Worm (Caenorhabditis elegans) whole organism, L4 larva: Measurements from ENCODE around the gene C29E4.13.

Source experiments
- D1046.2 ChIP-seq: fragments of 200-800 bp; sonication (Bioruptor generic); IDR thresholded peaks from 2 replicates; pipeline ENCODE4 v1.3.6; 2022; ENCODE audit warnings: missing genetic modification characterization, missing compliant biosample characterization
- F10B5.3 ChIP-seq: sonication (generic microtip); optimal IDR thresholded peaks from 2 replicates; lab custom pipeline; 2016; ENCODE audit warnings: mild to moderate bottlenecking, missing genetic modification characterization, missing compliant biosample characterization
- F44E2.7 ChIP-seq: fragments of 200-800 bp; sonication (Bioruptor generic); IDR thresholded peaks from 2 replicates; pipeline ENCODE4 v2.1.2; 2022; ENCODE audit warnings: missing genetic modification characterization, missing compliant biosample characterization
- F49E8.2 ChIP-seq: sonication (generic microtip); optimal IDR thresholded peaks from 2 replicates; lab custom pipeline; 2016; ENCODE audit warnings: missing compliant biosample characterization, mild to moderate bottlenecking, missing genetic modification characterization, borderline replicate concordance
- R02D3.7 ChIP-seq: fragments of 150-350 bp; sonication (generic microtip); optimal IDR thresholded peaks from 3 replicates; lab custom pipeline; 2014; ENCODE audit warnings: missing biosample characterization, missing genetic modification characterization
- T20F7.1 ChIP-seq: fragments of 200-800 bp; sonication (Bioruptor generic); optimal IDR thresholded peaks from 2 replicates; lab custom pipeline; 2018; ENCODE audit warnings: mild to moderate bottlenecking, missing genetic modification characterization, missing compliant biosample characterization
- T26A8.4 ChIP-seq: fragments of 200-800 bp; sonication (Bioruptor generic); IDR thresholded peaks from 2 replicates; pipeline ENCODE4 v1.3.6; 2022; ENCODE audit warnings: missing genetic modification characterization, missing compliant biosample characterization
- Y48G9A.11 ChIP-seq: fragments of 200-800 bp; sonication (Bioruptor generic); IDR thresholded peaks from 2 replicates; pipeline ENCODE4 v1.3.6; 2022; ENCODE audit warnings: missing genetic modification reagents, missing genetic modification characterization, missing compliant biosample characterization
- ZK546.5 ChIP-seq, 2 experiments: sonication (generic microtip); optimal IDR thresholded peaks; 2 replicates each; lab custom pipeline; 2017; ENCODE audit warnings: missing biosample characterization in 2 of 2, missing genetic modification characterization in 2 of 2
- aha-1 ChIP-seq: fragments of 150-350 bp; peaks from one replicate; lab custom pipeline; 2014; ENCODE audit warnings: missing biosample characterization, missing genetic modification characterization
- arid-1 ChIP-seq: fragments of 200-800 bp; sonication (Bioruptor generic); conservative IDR thresholded peaks from 2 replicates; pipeline ENCODE4 v1.3.6; 2022; ENCODE audit warnings: missing genetic modification reagents, missing genetic modification characterization, missing compliant biosample characterization
- attf-4 ChIP-seq: sonication (generic microtip); optimal IDR thresholded peaks from 3 replicates; lab custom pipeline; 2017; ENCODE audit warnings: missing biosample characterization, missing genetic modification characterization
- ceh-20 ChIP-seq: fragments of 200-800 bp; sonication (Bioruptor generic); IDR thresholded peaks from 2 replicates; pipeline ENCODE4 v1.3.6; 2022; ENCODE audit warnings: missing genetic modification reagents, missing genetic modification characterization, missing compliant biosample characterization
- ceh-28 ChIP-seq: fragments of 150-350 bp; optimal IDR thresholded peaks from 2 replicates; lab custom pipeline; 2014; ENCODE audit warnings: missing biosample characterization, missing genetic modification reagents, missing genetic modification characterization
- cey-2 ChIP-seq: sonication (generic microtip); optimal IDR thresholded peaks from 3 replicates; lab custom pipeline; 2017; ENCODE audit warnings: missing genetic modification characterization, mild to moderate bottlenecking, missing compliant biosample characterization, antibody characterized with exemption, borderline replicate concordance; ENCODE audit not compliant: insufficient read depth
- daf-12 ChIP-seq: fragments of 150-350 bp; optimal IDR thresholded peaks from 2 replicates; lab custom pipeline; 2014; ENCODE audit warnings: missing biosample characterization, missing genetic modification reagents, missing genetic modification characterization
- daf-8 ChIP-seq: fragments of 200-800 bp; sonication (Bioruptor generic); IDR thresholded peaks from 2 replicates; pipeline ENCODE4 v1.3.6; 2022; ENCODE audit warnings: missing genetic modification characterization, missing compliant biosample characterization
- dmd-9 ChIP-seq: fragments of 200-800 bp; sonication (Bioruptor generic); IDR thresholded peaks from 2 replicates; pipeline ENCODE4 v1.3.6; 2022; ENCODE audit warnings: missing genetic modification reagents, missing genetic modification characterization, missing compliant biosample characterization
- dpl-1 ChIP-seq: fragments of 150-350 bp; optimal IDR thresholded peaks from 2 replicates; lab custom pipeline; 2014; ENCODE audit warnings: missing biosample characterization, missing genetic modification reagents, missing genetic modification characterization
- egl-27 ChIP-seq: sonication (generic microtip); optimal IDR thresholded peaks from 3 replicates; lab custom pipeline; 2017; ENCODE audit warnings: missing biosample characterization, missing genetic modification reagents, missing genetic modification characterization
- egl-43 ChIP-seq: fragments of 200-800 bp; sonication (Bioruptor generic); IDR thresholded peaks from 2 replicates; pipeline ENCODE4 v1.3.6; 2022; ENCODE audit warnings: missing genetic modification reagents, missing genetic modification characterization, missing compliant biosample characterization
- fos-1 ChIP-seq: fragments of 150-350 bp; optimal IDR thresholded peaks from 2 replicates; lab custom pipeline; 2014; ENCODE audit warnings: missing biosample characterization, missing genetic modification characterization
- gei-8 ChIP-seq: fragments of 200-800 bp; sonication (Bioruptor generic); optimal IDR thresholded peaks from 2 replicates; lab custom pipeline; 2018; ENCODE audit warnings: mild to moderate bottlenecking, missing genetic modification characterization, missing compliant biosample characterization
- hlh-11 ChIP-seq: fragments of 200-800 bp; sonication (Bioruptor generic); optimal IDR thresholded peaks from 2 replicates; lab custom pipeline; 2018; ENCODE audit warnings: mild to moderate bottlenecking, missing genetic modification characterization, missing compliant biosample characterization
- hlh-30 ChIP-seq: sonication (generic microtip); optimal IDR thresholded peaks from 2 replicates; lab custom pipeline; 2017; ENCODE audit warnings: antibody characterized with exemption, mild to moderate bottlenecking, missing genetic modification characterization, missing compliant biosample characterization; ENCODE audit not compliant: insufficient read depth
- madf-9 ChIP-seq: fragments of 200-800 bp; sonication (Bioruptor generic); conservative IDR thresholded peaks from 2 replicates; pipeline ENCODE4 v1.3.6; 2022; ENCODE audit warnings: missing genetic modification reagents, missing genetic modification characterization, missing compliant biosample characterization
- mdl-1 ChIP-seq, 2 experiments: fragments of 150-350 bp in 1 of 2; sonication (generic microtip) in 1 of 2; optimal IDR thresholded peaks; 2 replicates each; lab custom pipeline; 2014 to 2017; ENCODE audit warnings: missing biosample characterization in 2 of 2, missing genetic modification characterization in 2 of 2
- mxl-2 ChIP-seq: fragments of 200-800 bp; sonication (Bioruptor generic); conservative IDR thresholded peaks from 2 replicates; pipeline ENCODE4 v1.3.6; 2022; ENCODE audit warnings: missing genetic modification reagents, missing genetic modification characterization, missing compliant biosample characterization
- nhr-41 ChIP-seq: fragments of 200-800 bp; sonication (Bioruptor generic); IDR thresholded peaks from 2 replicates; pipeline ENCODE4 v1.3.6; 2022; ENCODE audit warnings: missing genetic modification reagents, missing genetic modification characterization, missing compliant biosample characterization
- nhr-48 ChIP-seq: sonication (generic microtip); optimal IDR thresholded peaks from 2 replicates; lab custom pipeline; 2016; ENCODE audit warnings: mild to moderate bottlenecking, missing genetic modification characterization, missing compliant biosample characterization
- nhr-76 ChIP-seq: fragments of 150-350 bp; optimal IDR thresholded peaks from 2 replicates; lab custom pipeline; 2014; ENCODE audit warnings: missing biosample characterization, missing genetic modification characterization
- saeg-2 ChIP-seq: fragments of 200-800 bp; sonication (Bioruptor generic); IDR thresholded peaks from 2 replicates; pipeline ENCODE4 v1.3.6; 2022; ENCODE audit warnings: missing genetic modification reagents, missing genetic modification characterization, missing compliant biosample characterization
- snpc-1.2 ChIP-seq: fragments of 200-800 bp; sonication (Bioruptor generic); IDR thresholded peaks from 2 replicates; pipeline ENCODE4 v1.3.6; 2022; ENCODE audit warnings: missing genetic modification reagents, missing genetic modification characterization, missing compliant biosample characterization
- tag-97 ChIP-seq: fragments of 200-800 bp; sonication (Bioruptor generic); IDR thresholded peaks from 2 replicates; pipeline ENCODE4 v1.3.6; 2022; ENCODE audit warnings: missing genetic modification characterization, missing compliant biosample characterization
- unc-130 ChIP-seq: sonication (generic microtip); optimal IDR thresholded peaks from 2 replicates; lab custom pipeline; 2016; ENCODE audit warnings: missing genetic modification reagents, missing genetic modification characterization, missing compliant biosample characterization
- unc-62 ChIP-seq, 3 experiments: fragments of 150-350 bp in 1 of 3; sonication (generic microtip); optimal IDR thresholded peaks in 2 of 3; peaks in 1 of 3; 1 replicate in 1 of 3; 2 replicates in 2 of 3; lab custom pipeline; 2014 to 2017; ENCODE audit warnings: missing biosample characterization in 3 of 3, missing genetic modification characterization in 3 of 3, missing genetic modification reagents in 3 of 3, missing genotype in 1 of 3
- zfp-2 ChIP-seq: sonication (generic microtip); optimal IDR thresholded peaks from 2 replicates; lab custom pipeline; 2016; ENCODE audit warnings: mild to moderate bottlenecking, missing genetic modification characterization, missing compliant biosample characterization
- zip-2 ChIP-seq: fragments of 150-350 bp; optimal IDR thresholded peaks from 2 replicates; lab custom pipeline; 2014; ENCODE audit warnings: missing biosample characterization, missing genetic modification characterization

Gene C29E4.13

ce11 chrIII:7897733-7898132 is 30.8 kb downstream of the C29E4.13 start (continued):
- TF ChIP-seq hlh-30 (tag; lab: Kevin White, UChicago) (peak; percentile 33), cey-2 (tag; lab: Kevin White, UChicago) (peak; percentile 5), madf-9 (no peak), daf-12 (tag; lab: Kevin White, UChicago) (no peak)

ce11 chrIII:7896925-7897324 is 31.6 kb downstream of the C29E4.13 start, which contains the start of gene ZK688.10:
ZK688.10 (minus strand) TSS chrIII:7897025.
- peak; percentile 12 for TF ChIP-seq aha-1 (tag; lab: Kevin White, UChicago)
- no peak for TF ChIP-seq ceh-20

- TF ChIP-seq nhr-76 (tag; lab: Kevin White, UChicago) (no peak), ceh-28 (tag; lab: Kevin White, UChicago) (no peak), D1046.2 (GFP tag; lab: Robert Waterston, UW) (no peak), ZK546.5 (tag; optimal IDR thresholded peaks at IDR 0.05; lab: Kevin White, UChicago) (no peak), T26A8.4 (GFP tag; lab: Robert Waterston, UW) (no peak), tag-97 (GFP tag; lab: Robert Waterston, UW) (no peak)
Observed at ce11 chrIII:7894724-7895123, 33.8 kb downstream of the C29E4.13 start, which contains the start of gene ZK688.4. ZK688.4 (plus strand) TSS chrIII:7895024.

DNA sequence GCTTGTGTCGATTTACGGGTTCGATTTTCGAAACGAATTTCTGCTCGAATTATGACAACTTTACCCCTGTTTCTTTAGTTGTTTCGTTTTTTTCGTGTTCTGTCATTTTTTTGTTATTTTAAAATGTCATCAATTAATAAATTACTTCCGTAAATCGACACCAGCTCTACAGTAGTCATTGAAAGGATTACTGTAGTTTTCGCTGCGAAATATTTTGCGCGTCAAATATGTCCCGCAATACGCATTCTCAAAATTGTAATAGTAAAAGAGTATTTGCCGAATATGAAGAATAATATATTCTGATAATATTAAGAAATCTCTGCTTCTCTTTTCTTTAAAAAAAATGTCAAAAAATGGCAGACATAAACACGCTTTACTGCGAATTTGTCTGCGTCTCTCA is 35.3 kb downstream of the C29E4.13 start:
- TF ChIP-seq fos-1 (tag; lab: Kevin White, UChicago) (no peak), aha-1 (tag; lab: Kevin White, UChicago) (no peak), R02D3.7 (tag; lab: Kevin White, UChicago) (no peak), zfp-2 (tag; lab: Kevin White, UChicago) (no peak)
- TF ChIP-seq, all 104 proteins: peak for 0

DNA sequence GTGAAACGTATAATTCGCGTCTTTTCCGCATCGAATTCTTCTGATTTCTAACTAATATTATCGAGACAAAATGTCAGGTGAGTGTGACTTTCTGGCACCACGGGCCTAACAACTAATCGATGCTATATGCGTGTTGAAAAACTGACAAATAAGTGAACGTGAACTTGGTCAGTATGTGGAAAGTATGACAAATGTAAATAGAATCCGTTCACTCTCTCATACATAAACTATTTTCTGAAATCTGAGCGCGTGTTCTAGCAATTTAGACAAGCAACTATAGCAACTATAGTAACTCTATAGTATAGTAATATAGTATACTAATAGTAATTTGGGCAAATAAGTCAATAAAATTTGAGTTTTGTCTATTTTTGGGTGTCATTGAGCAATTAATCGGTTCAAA is 36.2 kb downstream of the C29E4.13 start:
- peak; percentile 12 for TF ChIP-seq hlh-30 (tag; lab: Kevin White, UChicago)
- no peak for TF ChIP-seq unc-130 (GFP tag; lab: Kevin White, UChicago)
- TF ChIP-seq dpl-1 (GFP tag; lab: Kevin White, UChicago), result no peak
- TF ChIP-seq nhr-41 (GFP tag; lab: Robert Waterston, UW), result no peak
- no peak for TF ChIP-seq dmd-9 (GFP tag; lab: Robert Waterston, UW)
- no peak for TF ChIP-seq zip-2 (tag; lab: Kevin White, UChicago)
- TF ChIP-seq Y48G9A.11, result no peak
- peak in 1 of 2 experiments; percentile 79 for TF ChIP-seq unc-62 (GFP tag; optimal IDR thresholded peaks at IDR 0.05 in 1 of 2; lab: Kevin White, UChicago)
- TF ChIP-seq unc-62 (tag; optimal IDR thresholded peaks at IDR 0.05; lab: Kevin White, UChicago), result no peak
- TF ChIP-seq ceh-28 (tag; lab: Kevin White, UChicago), result no peak

DNA sequence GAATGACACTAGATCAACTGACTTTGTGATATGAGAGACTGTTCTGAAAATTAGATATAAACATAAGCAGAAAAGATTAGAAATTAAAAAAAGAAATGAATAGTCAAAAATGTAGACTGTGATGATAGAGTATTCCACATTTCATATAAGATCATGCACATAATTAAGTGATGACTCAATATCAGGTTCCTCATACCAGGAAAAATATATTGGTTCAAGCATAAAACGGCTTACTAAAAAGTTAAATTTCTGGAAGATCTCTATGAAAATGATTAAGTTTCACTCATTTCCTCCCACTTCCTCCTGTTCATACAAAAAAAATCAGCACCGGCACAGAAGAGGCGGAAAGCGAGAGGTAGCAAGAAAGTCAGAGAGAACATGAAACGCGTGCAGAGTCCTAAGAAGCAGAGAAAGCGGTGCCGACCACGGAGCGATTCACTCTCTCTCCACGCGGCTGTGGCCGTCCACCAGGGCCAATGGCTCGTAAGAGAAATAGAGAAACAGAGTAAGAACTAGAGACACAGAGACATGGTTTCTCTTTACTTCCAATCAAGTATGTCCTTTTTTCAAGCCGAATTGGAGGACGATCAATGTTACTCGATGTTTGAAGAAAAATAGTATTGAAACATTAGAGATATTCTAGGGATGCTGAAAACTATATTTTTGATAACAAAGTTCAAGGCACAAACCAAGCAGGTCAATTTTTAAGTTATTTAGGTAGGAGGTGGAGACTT is 36.8 kb downstream of the C29E4.13 start, which contains the start of the genes ZK688.5 and fahd-1:
Gene ZK688.5, minus strand, starts transcription at position 51 of the 734 bp plus-strand sequence.
Gene fahd-1, plus strand, starts transcription at position 684 of the 734 bp plus-strand sequence.
- TF ChIP-seq mdl-1 (tag; optimal IDR thresholded peaks at IDR 0.05; lab: Kevin White, UChicago) (peak; percentile 68 to 94), snpc-1.2 (GFP tag; lab: Robert Waterston, UW) (no peak), F44E2.7 (no peak), nhr-48 (tag; lab: Kevin White, UChicago) (peak; percentile 31), hlh-11 (peak; percentile 91), unc-62 (GFP tag; optimal IDR thresholded peaks at IDR 0.05 in 1 of 2; lab: Kevin White, UChicago) (no peak), unc-62 (tag; optimal IDR thresholded peaks at IDR 0.05; lab: Kevin White, UChicago) (no peak), attf-4 (tag; lab: Kevin White, UChicago) (no peak), F49E8.2 (tag; lab: Kevin White, UChicago) (no peak), nhr-41 (GFP tag; lab: Robert Waterston, UW) (no peak), arid-1 (GFP tag; lab: Robert Waterston, UW) (peak; percentile 47; the same call in 1 of the 2 replicates), F10B5.3 (tag; lab: Kevin White, UChicago) (no peak), unc-130 (GFP tag; lab: Kevin White, UChicago) (no peak), Y48G9A.11 (no peak), daf-8 (no peak), cey-2 (tag; lab: Kevin White, UChicago) (no peak), zfp-2 (tag; lab: Kevin White, UChicago) (no peak), T20F7.1 (GFP tag; lab: Kevin White, UChicago) (peak; percentile 40), gei-8 (no peak), egl-43 (GFP tag; lab: Robert Waterston, UW) (no peak), egl-27 (tag; lab: Kevin White, UChicago) (no peak), mxl-2 (no peak), saeg-2 (GFP tag; lab: Robert Waterston, UW) (no peak)
